Worm (Caenorhabditis elegans) whole organism, L2 larva: ENCODE data around the gene ZK402.1.
A peak's percentile ranks its signal among the peaks of the same experiment; 100 is the strongest.

ENCODE experiments used
- C34F6.9 ChIP-seq: fragments of 150-350 bp; optimal IDR thresholded peaks from 2 replicates; lab custom pipeline; 2014; ENCODE audit warnings: missing biosample characterization, missing genetic modification characterization
- F13H6.1 ChIP-seq: sonication (generic microtip); optimal IDR thresholded peaks from 2 replicates; lab custom pipeline; 2016; ENCODE audit warnings: missing genetic modification characterization, missing compliant biosample characterization
- R02D3.7 ChIP-seq: fragments of 150-350 bp; optimal IDR thresholded peaks from 2 replicates; lab custom pipeline; 2014; ENCODE audit warnings: missing biosample characterization, missing genetic modification characterization
- Y55F3AM.14 ChIP-seq: fragments of 200-800 bp; sonication (Bioruptor generic); optimal IDR thresholded peaks from 2 replicates; lab custom pipeline; 2018; ENCODE audit warnings: mild to moderate bottlenecking, missing genetic modification characterization, missing compliant biosample characterization
- ZK546.5 ChIP-seq: sonication (generic microtip); optimal IDR thresholded peaks from 2 replicates; lab custom pipeline; 2017; ENCODE audit warnings: missing biosample characterization, missing genetic modification characterization
- alr-1 ChIP-seq: fragments of 150-350 bp; optimal IDR thresholded peaks from 2 replicates; lab custom pipeline; 2014; ENCODE audit warnings: missing biosample characterization, missing genetic modification characterization
- aly-2 ChIP-seq: fragments of 150-350 bp; optimal IDR thresholded peaks from 2 replicates; lab custom pipeline; 2014; ENCODE audit warnings: missing biosample characterization, missing genetic modification characterization
- ama-1 ChIP-seq: fragments of 150-350 bp; optimal IDR thresholded peaks from 2 replicates; lab custom pipeline; 2018; ENCODE audit warnings: inconsistent platforms
- ceh-16 ChIP-seq: fragments of 150-350 bp; optimal IDR thresholded peaks from 2 replicates; lab custom pipeline; 2014; ENCODE audit warnings: missing biosample characterization, missing genetic modification characterization
- ceh-82 ChIP-seq: fragments of 150-350 bp; optimal IDR thresholded peaks from 2 replicates; lab custom pipeline; 2014; ENCODE audit warnings: missing biosample characterization, missing genetic modification characterization
- crh-2 ChIP-seq: sonication (generic microtip); optimal IDR thresholded peaks from 2 replicates; lab custom pipeline; 2017; ENCODE audit warnings: missing biosample characterization, missing genetic modification characterization
- egl-27 ChIP-seq: sonication (generic microtip); optimal IDR thresholded peaks from 3 replicates; lab custom pipeline; 2017; ENCODE audit warnings: missing biosample characterization, missing genetic modification reagents, missing genetic modification characterization
- elt-1 ChIP-seq: fragments of 150-350 bp; optimal IDR thresholded peaks from 2 replicates; lab custom pipeline; 2014; ENCODE audit warnings: missing biosample characterization, missing genetic modification characterization
- elt-3 ChIP-seq: sonication (generic microtip); optimal IDR thresholded peaks from 2 replicates; lab custom pipeline; 2017; ENCODE audit warnings: missing biosample characterization, missing genetic modification characterization
- fos-1 ChIP-seq: fragments of 150-350 bp; optimal IDR thresholded peaks from 2 replicates; lab custom pipeline; 2014; ENCODE audit warnings: missing biosample characterization, missing genetic modification characterization
- gmeb-1 ChIP-seq: fragments of 150-350 bp; optimal IDR thresholded peaks from 2 replicates; lab custom pipeline; 2014; ENCODE audit warnings: missing biosample characterization, missing genetic modification characterization
- lin-11 ChIP-seq: fragments of 150-350 bp; sonication (generic microtip); optimal IDR thresholded peaks from 2 replicates; lab custom pipeline; 2014; ENCODE audit warnings: missing biosample characterization, missing genetic modification characterization, inconsistent platforms, mixed read lengths
- lin-13 ChIP-seq: fragments of 150-350 bp; optimal IDR thresholded peaks from 2 replicates; lab custom pipeline; 2014; ENCODE audit warnings: missing biosample characterization, missing genetic modification reagents, missing genetic modification characterization
- lin-39 ChIP-seq: fragments of 150-350 bp; optimal IDR thresholded peaks from 2 replicates; lab custom pipeline; 2014; ENCODE audit warnings: missing biosample characterization, missing genetic modification reagents, missing genetic modification characterization
- lsy-2 ChIP-seq, 2 experiments: fragments of 150-350 bp in 1 of 2; sonication (generic microtip) in 1 of 2; optimal IDR thresholded peaks; 2 replicates each; lab custom pipeline; 2014 to 2017; ENCODE audit warnings: missing biosample characterization in 2 of 2, missing genetic modification characterization in 2 of 2
- mab-5 ChIP-seq: fragments of 150-350 bp; optimal IDR thresholded peaks from 2 replicates; lab custom pipeline; 2014; ENCODE audit warnings: missing biosample characterization, missing genetic modification characterization
- mbf-1 ChIP-seq: sonication (generic microtip); optimal IDR thresholded peaks from 2 replicates; lab custom pipeline; 2017; ENCODE audit warnings: missing biosample characterization, missing genetic modification characterization
- mdl-1 ChIP-seq, 2 experiments: fragments of 150-350 bp in 1 of 2; sonication (generic microtip) in 1 of 2; optimal IDR thresholded peaks; 2 replicates each; lab custom pipeline; 2017; ENCODE audit warnings: missing biosample characterization in 2 of 2, missing genetic modification characterization in 2 of 2
- nhr-10 ChIP-seq: sonication (generic microtip); optimal IDR thresholded peaks from 2 replicates; lab custom pipeline; 2017; ENCODE audit warnings: missing biosample characterization, missing genetic modification characterization
- nhr-12 ChIP-seq: fragments of 150-350 bp; optimal IDR thresholded peaks from 2 replicates; lab custom pipeline; 2014; ENCODE audit warnings: missing biosample characterization, missing genetic modification characterization
- nhr-129 ChIP-seq: fragments of 150-350 bp; optimal IDR thresholded peaks from 2 replicates; lab custom pipeline; 2014; ENCODE audit warnings: missing biosample characterization, missing genetic modification characterization
- nhr-23 ChIP-seq: fragments of 150-350 bp; optimal IDR thresholded peaks from 2 replicates; lab custom pipeline; 2014; ENCODE audit warnings: missing biosample characterization, missing genetic modification reagents, missing genetic modification characterization
- nhr-237 ChIP-seq: fragments of 150-350 bp; optimal IDR thresholded peaks from 2 replicates; lab custom pipeline; 2014; ENCODE audit warnings: missing biosample characterization, missing genetic modification characterization
- nhr-25 ChIP-seq: fragments of 150-350 bp; sonication (generic microtip); optimal IDR thresholded peaks from 3 replicates; lab custom pipeline; 2014; ENCODE audit warnings: missing biosample characterization, missing genetic modification characterization
- nhr-6 ChIP-seq: fragments of 150-350 bp; optimal IDR thresholded peaks from 2 replicates; lab custom pipeline; 2014; ENCODE audit warnings: missing biosample characterization, missing genetic modification characterization
- nhr-77 ChIP-seq: fragments of 150-350 bp; optimal IDR thresholded peaks from 2 replicates; lab custom pipeline; 2014; ENCODE audit warnings: missing biosample characterization, missing genetic modification characterization
- peb-1 ChIP-seq: fragments of 150-350 bp; optimal IDR thresholded peaks from 2 replicates; lab custom pipeline; 2014; ENCODE audit warnings: missing biosample characterization, missing genetic modification characterization
- skn-1 ChIP-seq: sonication (generic microtip); optimal IDR thresholded peaks from 2 replicates; lab custom pipeline; 2017; ENCODE audit warnings: missing biosample characterization, missing genetic modification characterization
- sma-3 ChIP-seq: sonication (generic microtip); optimal IDR thresholded peaks from 2 replicates; lab custom pipeline; 2016; ENCODE audit warnings: missing genetic modification reagents, missing genetic modification characterization, missing compliant biosample characterization
- sma-9 ChIP-seq, 2 experiments: fragments of 150-350 bp in 1 of 2; sonication (generic microtip) in 1 of 2; optimal IDR thresholded peaks; 2 replicates each; lab custom pipeline; 2014 to 2016; ENCODE audit warnings: missing genetic modification characterization in 2 of 2, mild to moderate bottlenecking in 1 of 2, missing biosample characterization in 1 of 2, missing compliant biosample characterization in 1 of 2, missing genetic modification reagents in 1 of 2, moderate library complexity in 1 of 2
- snpc-4 ChIP-seq: fragments of 150-350 bp; optimal IDR thresholded peaks from 2 replicates; lab custom pipeline; 2014; ENCODE audit warnings: missing biosample characterization, missing genetic modification characterization
- unc-55 ChIP-seq: fragments of 150-350 bp; sonication (generic microtip); optimal IDR thresholded peaks from 3 replicates; lab custom pipeline; 2014; ENCODE audit warnings: missing biosample characterization, missing genetic modification reagents, missing genetic modification characterization
- unc-62 ChIP-seq: fragments of 150-350 bp; optimal IDR thresholded peaks from 2 replicates; lab custom pipeline; 2014; ENCODE audit warnings: missing biosample characterization, missing genetic modification reagents, missing genetic modification characterization
- zag-1 ChIP-seq: fragments of 150-350 bp; optimal IDR thresholded peaks from 2 replicates; lab custom pipeline; 2014; ENCODE audit warnings: missing biosample characterization, missing genetic modification characterization
- ztf-1 ChIP-seq: fragments of 200-800 bp; sonication (Bioruptor generic); conservative IDR thresholded peaks from 2 replicates; pipeline ENCODE4 v1.3.6; 2022; ENCODE audit warnings: missing genetic modification characterization, missing compliant biosample characterization
- ztf-11 ChIP-seq: sonication (generic microtip); optimal IDR thresholded peaks from 2 replicates; lab custom pipeline; 2017; ENCODE audit warnings: missing biosample characterization, missing genetic modification characterization
- ztf-4 ChIP-seq: fragments of 150-350 bp; optimal IDR thresholded peaks from 2 replicates; lab custom pipeline; 2014; ENCODE audit warnings: missing biosample characterization, missing genetic modification characterization

The ZK402.1 gene

ce11 chrX:1450352-1450818, 46.3 kb downstream of the ZK402.1 start, which contains the start of gene W05H7.1:
TSS of gene W05H7.1 (plus strand) at chrX:1450768.
- peak; percentile 41 for TF ChIP-seq lin-11 (tag; lab: Kevin White, UChicago)
- peak in 1 of 2 experiments; percentile 51 for TF ChIP-seq lsy-2 (tag; optimal IDR thresholded peaks at IDR 0.05; lab: Kevin White, UChicago)
- TF ChIP-seq unc-55 (GFP tag; lab: Kevin White, UChicago): peak; percentile 72
- TF ChIP-seq sma-9 (GFP tag; optimal IDR thresholded peaks at IDR 0.05; lab: Kevin White, UChicago): peak; percentile 28
- TF ChIP-seq sma-9 (tag; optimal IDR thresholded peaks at IDR 0.05; lab: Kevin White, UChicago): no peak
- TF ChIP-seq lin-13 (GFP tag; lab: Kevin White, UChicago): peak; percentile 14
- no peak for TF ChIP-seq snpc-4 (tag; lab: Kevin White, UChicago)
- TF ChIP-seq elt-3 (tag; lab: Kevin White, UChicago): no peak
- TF ChIP-seq zag-1 (tag; lab: Kevin White, UChicago): no peak
- TF ChIP-seq nhr-237 (tag; lab: Kevin White, UChicago): no peak
- TF ChIP-seq C34F6.9 (tag; lab: Kevin White, UChicago): peak; percentile 60
- TF ChIP-seq skn-1 (tag; lab: Kevin White, UChicago): no peak
- peak in 1 of 2 experiments; percentile 22 for TF ChIP-seq mdl-1 (tag; optimal IDR thresholded peaks at IDR 0.05; lab: Kevin White, UChicago)
- TF ChIP-seq elt-1 (tag; lab: Kevin White, UChicago): no peak
- TF ChIP-seq nhr-12: no peak
- TF ChIP-seq alr-1 (tag; lab: Kevin White, UChicago): no peak
- TF ChIP-seq nhr-77 (tag; lab: Kevin White, UChicago): no peak
- peak; percentile 37 for TF ChIP-seq F13H6.1 (tag; lab: Kevin White, UChicago)
- no peak for TF ChIP-seq aly-2 (tag; lab: Kevin White, UChicago)
- TF ChIP-seq sma-3 (GFP tag; lab: Kevin White, UChicago): peak; percentile 3
- TF ChIP-seq nhr-10 (tag; lab: Kevin White, UChicago): no peak
- TF ChIP-seq fos-1 (tag; lab: Kevin White, UChicago): peak; percentile 18
- no peak for TF ChIP-seq ceh-82 (tag; lab: Kevin White, UChicago)
- TF ChIP-seq crh-2: peak; percentile 51
- peak; percentile 38 for TF ChIP-seq nhr-25 (tag; lab: Kevin White, UChicago)
- peak; percentile 70 for TF ChIP-seq nhr-129
- TF ChIP-seq mbf-1: no peak
- TF ChIP-seq ama-1 (lab: Kevin White, UChicago): no peak
- no peak for TF ChIP-seq mab-5 (tag; lab: Kevin White, UChicago)
- TF ChIP-seq, all 48 proteins: peak for 13

DNA sequence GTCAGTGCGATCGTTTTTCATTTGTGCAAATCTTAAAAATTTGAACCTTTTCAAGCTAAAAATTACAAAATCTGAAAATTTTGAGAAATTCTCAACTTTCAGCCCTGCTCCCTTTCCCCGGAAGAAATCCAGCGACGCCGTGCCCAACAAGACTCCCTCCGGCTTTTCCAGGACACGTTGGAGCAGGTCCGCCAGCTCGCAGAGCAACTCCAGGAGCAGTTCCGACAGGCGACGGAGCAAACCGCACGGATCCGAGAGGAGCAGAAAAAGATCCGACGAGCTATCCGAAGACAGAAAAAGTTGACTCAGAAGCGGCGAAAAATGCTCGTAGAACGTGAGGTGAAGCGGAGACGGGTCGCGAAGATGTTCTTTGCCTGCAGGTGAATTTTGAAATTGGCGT, 47.2 kb downstream of the ZK402.1 start:
- no peak for TF ChIP-seq mdl-1 (tag; optimal IDR thresholded peaks at IDR 0.05; lab: Kevin White, UChicago)
- TF ChIP-seq gmeb-1 (tag; lab: Kevin White, UChicago): no peak
- no peak for TF ChIP-seq nhr-6
- TF ChIP-seq unc-55 (GFP tag; lab: Kevin White, UChicago): no peak
- no peak for TF ChIP-seq ztf-1 (GFP tag; lab: Robert Waterston, UW)
- no peak for TF ChIP-seq fos-1 (tag; lab: Kevin White, UChicago)
- TF ChIP-seq nhr-23 (tag; lab: Kevin White, UChicago): no peak
- TF ChIP-seq nhr-237 (tag; lab: Kevin White, UChicago): no peak
- TF ChIP-seq lin-11 (tag; lab: Kevin White, UChicago): no peak
- TF ChIP-seq, all 48 proteins: peak for 0

DNA sequence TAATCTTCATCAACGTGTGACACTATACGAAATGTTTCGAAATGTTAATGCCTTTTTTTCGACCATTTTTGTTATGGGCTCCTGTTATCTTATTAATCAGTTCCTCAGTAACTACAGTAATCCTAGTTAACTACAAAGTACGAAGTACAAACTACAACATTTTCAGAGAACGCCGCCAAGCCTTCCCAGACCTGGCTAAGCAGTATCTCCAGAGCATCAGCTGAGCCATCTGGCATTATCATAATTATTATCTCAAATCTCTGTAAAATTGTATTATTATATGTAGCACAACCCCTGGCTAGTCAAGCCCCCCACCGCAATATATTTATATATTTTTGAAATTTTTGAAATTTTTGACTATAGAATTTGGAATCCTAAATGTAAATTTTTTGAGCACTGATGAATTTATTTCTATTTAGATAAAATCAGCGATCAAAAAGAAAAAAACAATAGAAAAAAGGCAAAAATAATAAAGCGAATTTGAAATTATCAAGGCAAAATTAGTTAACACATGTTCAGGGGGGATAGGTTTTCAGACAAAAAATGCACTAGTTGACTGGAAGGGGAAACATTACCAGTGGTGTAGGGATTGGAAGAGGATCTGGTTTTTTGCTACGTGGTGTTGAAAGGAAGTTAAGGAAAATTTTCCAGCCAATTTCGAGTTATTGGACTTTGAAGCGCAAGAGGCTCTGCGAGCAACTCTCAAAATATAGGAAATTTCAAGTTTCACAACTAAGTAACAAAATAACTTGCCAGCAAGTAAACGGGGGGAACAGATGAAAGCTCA, 47.9 kb downstream of the ZK402.1 start:
- TF ChIP-seq peb-1 (no peak), Y55F3AM.14 (GFP tag; lab: Kevin White, UChicago) (no peak), ceh-82 (tag; lab: Kevin White, UChicago) (no peak), nhr-6 (no peak), nhr-237 (tag; lab: Kevin White, UChicago) (no peak), ama-1 (lab: Kevin White, UChicago) (peak; percentile 83), lsy-2 (tag; optimal IDR thresholded peaks at IDR 0.05; lab: Kevin White, UChicago) (no peak), ceh-16 (no peak), ZK546.5 (tag; lab: Kevin White, UChicago) (no peak), egl-27 (tag; lab: Kevin White, UChicago) (no peak), nhr-25 (tag; lab: Kevin White, UChicago) (no peak), lin-39 (tag; lab: Kevin White, UChicago) (no peak), crh-2 (no peak), ztf-4 (tag; lab: Kevin White, UChicago) (peak; percentile 32), sma-9 (GFP tag; optimal IDR thresholded peaks at IDR 0.05; lab: Kevin White, UChicago) (no peak), sma-9 (tag; optimal IDR thresholded peaks at IDR 0.05; lab: Kevin White, UChicago) (no peak), mab-5 (tag; lab: Kevin White, UChicago) (no peak), F13H6.1 (tag; lab: Kevin White, UChicago) (peak; percentile 20), unc-62 (GFP tag; lab: Kevin White, UChicago) (no peak), nhr-129 (no peak), zag-1 (tag; lab: Kevin White, UChicago) (no peak), lin-13 (GFP tag; lab: Kevin White, UChicago) (no peak), nhr-23 (tag; lab: Kevin White, UChicago) (no peak), ztf-11 (no peak), R02D3.7 (tag; lab: Kevin White, UChicago) (no peak), elt-1 (tag; lab: Kevin White, UChicago) (no peak), gmeb-1 (tag; lab: Kevin White, UChicago) (no peak), skn-1 (tag; lab: Kevin White, UChicago) (no peak)
